Worm (Caenorhabditis elegans) whole organism, midembryonic: Measurements from ENCODE around the gene C31G12.1.

Experiments
- T22C8.4 ChIP-seq: fragments of 200-800 bp; sonication (Bioruptor generic); IDR thresholded peaks from 2 replicates; pipeline ENCODE4 v1.3.6; 2022; ENCODE audit warnings: missing genetic modification characterization, missing compliant biosample characterization
- flt-1 ChIP-seq: fragments of 200-800 bp; sonication (Bioruptor generic); IDR thresholded peaks from 2 replicates; pipeline ENCODE4 v1.3.6; 2022; ENCODE audit warnings: missing genetic modification characterization, missing compliant biosample characterization
- klf-2 ChIP-seq: fragments of 200-800 bp; sonication (Bioruptor generic); conservative IDR thresholded peaks from 2 replicates; pipeline ENCODE4 v1.3.6; 2022; ENCODE audit warnings: missing genetic modification reagents, missing genetic modification characterization, missing compliant biosample characterization
- ztf-23 ChIP-seq: fragments of 200-800 bp; sonication (Bioruptor generic); IDR thresholded peaks from 2 replicates; pipeline ENCODE4 v1.3.6; 2022; ENCODE audit warnings: missing genetic modification reagents, missing genetic modification characterization, missing compliant biosample characterization

- TF ChIP-seq ztf-23 (GFP tag; lab: Robert Waterston, UW) (no peak), klf-2 (GFP tag; lab: Robert Waterston, UW) (no peak), flt-1 (GFP tag; lab: Robert Waterston, UW) (no peak), T22C8.4 (GFP tag; lab: Robert Waterston, UW) (no peak)
Observed at ce11 chrV:18195006-18195405, 15.2 kb downstream of the C31G12.1 start, which contains the start of gene F16H6.3.
